Worm (Caenorhabditis elegans) whole organism, young adult: ENCODE measurements around the gene Y39B6A.43.

ENCODE experiments used
- K12H6.12 ChIP-seq: fragments of 200-800 bp; sonication (Bioruptor generic); optimal IDR thresholded peaks from 2 replicates; lab custom pipeline; 2018; ENCODE audit warnings: mild to moderate bottlenecking, missing genetic modification characterization, missing compliant biosample characterization
- ama-1 ChIP-seq, 3 experiments: fragments of 150-350 bp in 1 of 3; sonication (generic microtip) in 2 of 3; optimal IDR thresholded peaks; 2 replicates each; lab custom pipeline; 2014 to 2018; ENCODE audit warnings: missing biosample characterization in 2 of 3, missing genetic modification characterization in 2 of 3, missing genetic modification reagents in 2 of 3
- snpc-3.4 ChIP-seq: sonication (generic microtip); optimal IDR thresholded peaks from 2 replicates; lab custom pipeline; 2017; ENCODE audit warnings: missing genetic modification characterization, mild to moderate bottlenecking, missing compliant biosample characterization, antibody characterized with exemption, moderate library complexity, missing genotype, missing genetic modification reagents
- snpc-4 ChIP-seq, 5 experiments: fragments of 150-350 bp in 1 of 5; sonication (generic microtip) in 4 of 5; optimal IDR thresholded peaks; 2 replicates each; lab custom pipeline; 2014 to 2018; ENCODE audit warnings: missing genetic modification characterization in 5 of 5, missing biosample characterization in 3 of 5, antibody characterized with exemption in 2 of 5, mild to moderate bottlenecking in 2 of 5, missing compliant biosample characterization in 2 of 5, missing genotype in 2 of 5, moderate library complexity in 2 of 5, missing genetic modification reagents in 1 of 5
- unc-62 ChIP-seq: fragments of 150-350 bp; optimal IDR thresholded peaks from 2 replicates; lab custom pipeline; 2014; ENCODE audit warnings: missing biosample characterization, missing genetic modification reagents, missing genetic modification characterization

DNA sequence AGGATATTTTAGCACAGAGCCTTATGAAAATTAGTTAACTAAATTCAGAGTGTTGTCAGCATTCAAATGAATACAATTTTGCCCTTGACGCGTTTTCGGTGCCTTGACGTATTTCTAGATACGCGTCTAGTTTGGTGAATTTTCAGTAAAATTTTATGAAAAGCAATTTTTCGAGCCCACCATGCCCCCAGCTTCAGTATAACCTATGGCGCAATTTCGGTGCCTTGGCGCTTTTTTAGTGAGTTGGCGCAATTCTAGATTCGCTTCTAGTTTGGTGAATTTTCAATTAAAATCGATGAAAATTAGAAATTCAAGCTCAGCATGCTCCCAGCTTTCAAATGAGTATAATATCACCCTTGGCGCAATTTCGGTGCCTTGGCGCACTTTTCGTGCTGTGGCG lies 45.6 kb upstream of the Y39B6A.43 start:
- TF ChIP-seq snpc-3.4 (tag; lab: Kevin White, UChicago) (no peak), ama-1 (optimal IDR thresholded peaks at IDR 0.05; lab: Kevin White, UChicago) (no peak), ama-1 (GFP tag; optimal IDR thresholded peaks at IDR 0.05; lab: Kevin White, UChicago) (no peak), snpc-4 (GFP tag; optimal IDR thresholded peaks at IDR 0.05; lab: Kevin White, UChicago) (no peak), snpc-4 (tag; optimal IDR thresholded peaks at IDR 0.05; lab: Kevin White, UChicago) (no peak), K12H6.12 (tag; lab: Kevin White, UChicago) (no peak), unc-62 (GFP tag; lab: Kevin White, UChicago) (no peak)
